Worm (Caenorhabditis elegans): ENCODE measurements around the gene sre-52.
A peak's percentile ranks its signal among the peaks of the same experiment; 100 is the strongest.

Gene sre-52

ce11 chrII:12362262-12362661, 26.7 kb downstream of the sre-52 start:
- no peak for TF ChIP-seq T23F11.4 (GFP tag; optimal IDR thresholded peaks at IDR 0.05)
- no peak for TF ChIP-seq C38D4.7 (GFP tag; optimal IDR thresholded peaks at IDR 0.05)
- no peak for TF ChIP-seq pax-1 (tag; optimal IDR thresholded peaks at IDR 0.05)
- TF ChIP-seq ztf-16 (tag; optimal IDR thresholded peaks at IDR 0.05) = no peak
- no peak for TF ChIP-seq pat-9 (tag; optimal IDR thresholded peaks at IDR 0.05)
- TF ChIP-seq hlh-6 (tag; optimal IDR thresholded peaks at IDR 0.05) = no peak
- TF ChIP-seq ceh-31 (tag; optimal IDR thresholded peaks at IDR 0.05) = no peak
- no peak for TF ChIP-seq nhr-232 (tag; optimal IDR thresholded peaks at IDR 0.05)
- TF ChIP-seq ceh-30 (tag; optimal IDR thresholded peaks at IDR 0.05) = no peak

ce11 chrII:12369202-12369601, 33.7 kb downstream of the sre-52 start:
- no peak for TF ChIP-seq fkh-10 (GFP tag; optimal IDR thresholded peaks at IDR 0.05)
- TF ChIP-seq unc-55 (GFP tag; optimal IDR thresholded peaks at IDR 0.05) = no peak
- no peak for TF ChIP-seq K02D7.2 (tag; optimal IDR thresholded peaks at IDR 0.05)
- no peak for TF ChIP-seq hlh-8 (tag; optimal IDR thresholded peaks at IDR 0.05)
- no peak for TF ChIP-seq sox-2 (GFP tag; IDR thresholded peaks at IDR 0.05)
- TF ChIP-seq unc-42 (tag; optimal IDR thresholded peaks at IDR 0.05) = no peak
- TF ChIP-seq fkh-6 (tag; optimal IDR thresholded peaks at IDR 0.05) = no peak
- no peak for TF ChIP-seq unc-3 (GFP tag; conservative IDR thresholded peaks at IDR 0.05)
- no peak for TF ChIP-seq unc-3 (tag; optimal IDR thresholded peaks at IDR 0.05)
- no peak for TF ChIP-seq ceh-48 (tag; optimal IDR thresholded peaks at IDR 0.05)
- TF ChIP-seq pros-1 (tag; optimal IDR thresholded peaks at IDR 0.05) = no peak
- no peak for TF ChIP-seq ets-4 (tag; optimal IDR thresholded peaks at IDR 0.05)
- no peak for TF ChIP-seq pax-1 (tag; optimal IDR thresholded peaks at IDR 0.05)
- TF ChIP-seq tbx-7 (tag; optimal IDR thresholded peaks at IDR 0.05) = no peak
- TF ChIP-seq ama-1 (optimal IDR thresholded peaks at IDR 0.05) = no peak
- no peak for TF ChIP-seq npax-4 (tag; optimal IDR thresholded peaks at IDR 0.05)
- no peak for TF ChIP-seq ceh-31 (tag; optimal IDR thresholded peaks at IDR 0.05)
- no peak for TF ChIP-seq zip-5 (tag; optimal IDR thresholded peaks at IDR 0.05)
- no peak for TF ChIP-seq mec-3 (tag; optimal IDR thresholded peaks at IDR 0.05; ENCODE audit: borderline replicate concordance)
- no peak for TF ChIP-seq hlh-15 (tag; optimal IDR thresholded peaks at IDR 0.05)
- TF ChIP-seq ceh-30 (tag; optimal IDR thresholded peaks at IDR 0.05) = no peak

- peak; percentile 47 for TF ChIP-seq ceh-31 (tag; optimal IDR thresholded peaks at IDR 0.05)
- no peak for TF ChIP-seq Y22D7AL.16 (tag; optimal IDR thresholded peaks at IDR 0.05)
- TF ChIP-seq pros-1 (tag; optimal IDR thresholded peaks at IDR 0.05) = no peak
- peak; percentile 63 for TF ChIP-seq unc-42 (tag; optimal IDR thresholded peaks at IDR 0.05)
- no peak for TF ChIP-seq K02D7.2 (tag; optimal IDR thresholded peaks at IDR 0.05)
Measured at ce11 chrII:12373921-12374320, 38.4 kb downstream of the sre-52 start.

ce11 chrII:12378793-12379192, 43.3 kb downstream of the sre-52 start:
- TF ChIP-seq ahr-1 (tag; optimal IDR thresholded peaks at IDR 0.05) (no peak), ceh-31 (tag; optimal IDR thresholded peaks at IDR 0.05) (no peak), tbx-2 (tag; optimal IDR thresholded peaks at IDR 0.05) (no peak), ceh-2 (tag; optimal IDR thresholded peaks at IDR 0.05) (no peak), syd-9 (tag; optimal IDR thresholded peaks at IDR 0.05) (no peak), sox-4 (tag; optimal IDR thresholded peaks at IDR 0.05) (no peak), ceh-24 (tag; optimal IDR thresholded peaks at IDR 0.05) (no peak), unc-42 (tag; optimal IDR thresholded peaks at IDR 0.05) (no peak), ets-4 (tag; optimal IDR thresholded peaks at IDR 0.05) (no peak), eyg-1 (tag; optimal IDR thresholded peaks at IDR 0.05) (no peak), fkh-6 (tag; optimal IDR thresholded peaks at IDR 0.05) (no peak), F13H6.1 (tag; optimal IDR thresholded peaks at IDR 0.05) (no peak), pros-1 (tag; optimal IDR thresholded peaks at IDR 0.05) (no peak), ceh-6 (GFP tag; optimal IDR thresholded peaks at IDR 0.05) (no peak)

ce11 chrII:12379430-12379829, 43.9 kb downstream of the sre-52 start, which contains the start of gene marc-5:
Gene marc-5 (minus strand): TSS chrII:12379530.
- no peak for TF ChIP-seq lin-11 (tag; optimal IDR thresholded peaks at IDR 0.05)
- no peak for TF ChIP-seq tbx-2 (tag; optimal IDR thresholded peaks at IDR 0.05)
- TF ChIP-seq ceh-45 (GFP tag; IDR thresholded peaks at IDR 0.05) = no peak
- TF ChIP-seq ceh-30 (tag; optimal IDR thresholded peaks at IDR 0.05) = no peak
- no peak for TF ChIP-seq ceh-19 (GFP tag; optimal IDR thresholded peaks at IDR 0.05)
- TF ChIP-seq ceh-9 (tag; optimal IDR thresholded peaks at IDR 0.05) = no peak
- no peak for TF ChIP-seq ceh-24 (tag; optimal IDR thresholded peaks at IDR 0.05)
- no peak for TF ChIP-seq lim-6 (tag; optimal IDR thresholded peaks at IDR 0.05)
- no peak for TF ChIP-seq sdc-2 (tag; optimal IDR thresholded peaks at IDR 0.05)
- no peak for TF ChIP-seq hlh-15 (tag; optimal IDR thresholded peaks at IDR 0.05)
- TF ChIP-seq dmd-4 (tag; optimal IDR thresholded peaks at IDR 0.05; ENCODE audit: borderline replicate concordance) = no peak

Measured in whole organism, late embryonic.